Worm (Caenorhabditis elegans): ENCODE measurements around the gene bath-39.

bath-39 gene

DNA sequence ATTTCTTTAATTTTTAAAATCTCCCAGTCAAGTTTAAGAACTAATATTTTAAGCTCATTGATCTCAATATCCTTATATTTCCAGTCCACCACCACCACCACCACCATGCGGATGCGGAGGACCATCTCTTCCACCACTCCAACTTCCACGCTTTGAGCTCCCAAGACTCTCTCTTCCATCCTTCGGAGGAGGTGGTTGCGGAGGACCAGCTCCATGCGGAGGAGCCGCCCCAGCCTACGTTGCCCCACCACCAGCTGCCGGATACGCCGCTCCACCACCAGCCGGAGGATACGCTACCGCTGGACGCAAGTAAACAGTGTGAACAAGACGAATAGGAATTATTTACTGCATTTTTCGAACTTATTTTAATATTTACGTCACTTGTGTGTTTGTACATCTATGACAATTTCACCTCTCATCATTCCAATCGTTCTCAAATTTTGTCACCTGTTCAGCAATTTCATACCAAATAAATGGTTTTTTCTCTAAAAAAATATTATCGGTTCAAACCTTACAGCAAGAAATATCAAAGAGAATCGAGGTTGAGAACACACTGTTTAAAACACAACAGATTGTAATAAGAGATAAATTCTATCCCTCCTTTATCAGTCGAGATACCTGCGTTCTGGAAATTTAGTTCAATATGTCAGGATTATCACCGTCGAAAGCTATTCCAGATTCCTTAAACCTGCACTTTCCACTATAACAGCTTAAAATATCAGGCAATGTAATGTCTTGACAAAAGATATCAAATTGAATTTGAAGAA lies 47.9 kb upstream of the bath-39 start (continued):
- no peak for TF ChIP-seq ceh-62 (tag; optimal IDR thresholded peaks at IDR 0.05)
- no peak for TF ChIP-seq unc-130 (GFP tag; optimal IDR thresholded peaks at IDR 0.05)
- no peak for TF ChIP-seq snpc-4 (tag; optimal IDR thresholded peaks at IDR 0.05)
- peak; percentile 75; the same call in 1 of the 2 replicates for TF ChIP-seq egl-43 (GFP tag; IDR thresholded peaks at IDR 0.05)
- no peak for TF ChIP-seq ces-1 (GFP tag; optimal IDR thresholded peaks at IDR 0.05)
- TF ChIP-seq lin-29 (GFP tag; IDR thresholded peaks at IDR 0.05): no peak
- no peak for TF ChIP-seq saeg-2 (GFP tag; IDR thresholded peaks at IDR 0.05)
- no peak for TF ChIP-seq jun-1 (tag; optimal IDR thresholded peaks at IDR 0.05)
- TF ChIP-seq nhr-25 (tag; optimal IDR thresholded peaks at IDR 0.05; ENCODE audit: borderline replicate concordance, insufficient read depth): no peak
- no peak for TF ChIP-seq mdl-1 (tag; optimal IDR thresholded peaks at IDR 0.05)
- no peak for TF ChIP-seq dve-1 (tag; optimal IDR thresholded peaks at IDR 0.05; ENCODE audit: insufficient read depth)
- TF ChIP-seq dmd-6 (GFP tag; IDR thresholded peaks at IDR 0.05): no peak
- TF ChIP-seq lin-38 (GFP tag; IDR thresholded peaks at IDR 0.05): peak; percentile 12; the same call in 1 of the 2 replicates
- TF ChIP-seq tag-97 (GFP tag; IDR thresholded peaks at IDR 0.05): no peak
- TF ChIP-seq ceh-28 (tag; optimal IDR thresholded peaks at IDR 0.05): no peak
- no peak for TF ChIP-seq dmd-9 (GFP tag; IDR thresholded peaks at IDR 0.05)
- TF ChIP-seq php-3 (GFP tag; IDR thresholded peaks at IDR 0.05): no peak
- no peak for TF ChIP-seq ztf-7 (tag; optimal IDR thresholded peaks at IDR 0.05)
- TF ChIP-seq fos-1 (tag; optimal IDR thresholded peaks at IDR 0.05): no peak
- no peak for TF ChIP-seq nhr-10 (tag; optimal IDR thresholded peaks at IDR 0.05)
- TF ChIP-seq mes-2 (tag; optimal IDR thresholded peaks at IDR 0.05; ENCODE audit: poor library complexity, severe bottlenecking): no peak
- peak in 1 of 2 experiments; percentile 76 for TF ChIP-seq unc-62 (GFP tag; optimal IDR thresholded peaks at IDR 0.05 in 1 of 2)
- no peak for TF ChIP-seq unc-62 (tag; optimal IDR thresholded peaks at IDR 0.05)
- TF ChIP-seq ztf-11 (tag; optimal IDR thresholded peaks at IDR 0.05): no peak
- no peak for TF ChIP-seq ZK337.2 (GFP tag; IDR thresholded peaks at IDR 0.05)
- peak; percentile 97 for TF ChIP-seq set-16 (GFP tag; IDR thresholded peaks at IDR 0.05)
- TF ChIP-seq daf-12 (tag; optimal IDR thresholded peaks at IDR 0.05): no peak
- TF ChIP-seq ceh-32 (tag; optimal IDR thresholded peaks at IDR 0.05; ENCODE audit: poor library complexity): no peak
- TF ChIP-seq dpl-1 (GFP tag; optimal IDR thresholded peaks at IDR 0.05): no peak
- peak; percentile 2 for TF ChIP-seq mxl-3 (GFP tag; optimal IDR thresholded peaks at IDR 0.05)
- TF ChIP-seq Y75B8A.6 (GFP tag; IDR thresholded peaks at IDR 0.05): no peak
- TF ChIP-seq duxl-1 (tag; optimal IDR thresholded peaks at IDR 0.05; ENCODE audit: poor library complexity): no peak
- no peak for TF ChIP-seq fkh-10 (GFP tag; optimal IDR thresholded peaks at IDR 0.05)
- peak; percentile 36 for TF ChIP-seq spr-1 (tag; optimal IDR thresholded peaks at IDR 0.05)
- peak; percentile 9 for TF ChIP-seq nhr-6 (tag; optimal IDR thresholded peaks at IDR 0.05)
- no peak for TF ChIP-seq pqm-1 (tag; optimal IDR thresholded peaks at IDR 0.05)
- TF ChIP-seq lin-39 (tag; optimal IDR thresholded peaks at IDR 0.05): no peak
- TF ChIP-seq dmd-8 (GFP tag; IDR thresholded peaks at IDR 0.05): no peak
- TF ChIP-seq lin-13 (GFP tag; optimal IDR thresholded peaks at IDR 0.05): peak; percentile 38
- TF ChIP-seq Y105C5A.15 (GFP tag; IDR thresholded peaks at IDR 0.05): no peak
- TF ChIP-seq zip-2 (tag; optimal IDR thresholded peaks at IDR 0.05): no peak
- TF ChIP-seq nhr-11 (tag; optimal IDR thresholded peaks at IDR 0.05): no peak
- no peak for TF ChIP-seq ceh-44 (GFP tag; IDR thresholded peaks at IDR 0.05)
- no peak for TF ChIP-seq nhr-42 (GFP tag; IDR thresholded peaks at IDR 0.05)
- TF ChIP-seq lsy-2 (tag; optimal IDR thresholded peaks at IDR 0.05): no peak
- no peak for TF ChIP-seq lir-3 (tag; optimal IDR thresholded peaks at IDR 0.05)
- no peak for TF ChIP-seq F26F4.8 (GFP tag; conservative IDR thresholded peaks at IDR 0.05)
- TF ChIP-seq ama-1 (optimal IDR thresholded peaks at IDR 0.05): peak; percentile 35
- no peak for TF ChIP-seq lin-1 (GFP tag; IDR thresholded peaks at IDR 0.05)
- no peak for TF ChIP-seq nhr-111 (GFP tag; optimal IDR thresholded peaks at IDR 0.05)
- no peak for TF ChIP-seq zfp-3 (GFP tag; conservative IDR thresholded peaks at IDR 0.05)
